Fruit fly (Drosophila melanogaster) whole organism, adult: ENCODE data around the gene Tsf2.

Experiments used
- CG12768 ChIP-seq: fragments of 200-800 bp; sonication (Bioruptor generic); optimal IDR thresholded peaks from 2 replicates; lab custom pipeline; 2017; ENCODE audit warnings: missing biosample characterization, missing genetic modification characterization, mild to moderate bottlenecking, moderate library complexity, missing genetic modification reagents
- CG1620 ChIP-seq: fragments of 200-800 bp; sonication (Bioruptor generic); optimal IDR thresholded peaks from 2 replicates; lab custom pipeline; 2016; ENCODE audit warnings: missing biosample characterization, missing genetic modification characterization
- CG5204 ChIP-seq: fragments of 200-800 bp; sonication (Bioruptor generic); optimal IDR thresholded peaks from 2 replicates; lab custom pipeline; 2016; ENCODE audit warnings: missing biosample characterization, missing genetic modification characterization
- CG7045 ChIP-seq: fragments of 200-800 bp; sonication (Bioruptor generic); optimal IDR thresholded peaks from 2 replicates; lab custom pipeline; 2017; ENCODE audit warnings: missing biosample characterization, mild to moderate bottlenecking, missing genetic modification characterization
- Crg-1 ChIP-seq: fragments of 200-800 bp; sonication (Bioruptor generic); optimal IDR thresholded peaks from 2 replicates; lab custom pipeline; 2016; ENCODE audit warnings: missing biosample characterization, missing genetic modification characterization
- bab1 ChIP-seq: fragments of 200-800 bp; sonication (Bioruptor generic); optimal IDR thresholded peaks from 3 replicates; lab custom pipeline; 2019; ENCODE audit warnings: missing biosample characterization, mild to moderate bottlenecking, missing genetic modification characterization, moderate library complexity

DNA sequence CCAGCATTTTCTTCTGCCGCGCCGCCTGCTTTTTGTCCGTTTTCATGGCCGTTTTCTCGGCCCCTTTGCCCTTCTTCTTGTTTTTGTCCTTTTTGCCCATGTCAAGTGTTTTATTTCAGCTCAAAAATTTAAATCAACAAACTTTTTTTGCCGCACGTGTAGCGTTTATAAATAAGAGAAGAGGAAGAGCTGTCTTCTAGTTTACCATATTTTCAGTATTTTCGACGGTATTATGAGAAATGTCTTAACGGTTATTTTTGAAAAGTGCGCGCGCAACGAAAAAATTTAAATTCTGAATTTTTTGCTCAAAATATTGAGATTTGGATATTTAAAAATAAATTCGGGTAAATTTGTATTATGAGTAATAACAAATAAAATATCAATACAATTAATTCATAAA is 3.6 kb upstream of the Tsf2 start, which contains the start of gene CG4069:
- TF ChIP-seq CG1620 (GFP tag; lab: Kevin White, UChicago) (no peak), Crg-1 (GFP tag; lab: Kevin White, UChicago) (no peak), CG5204 (GFP tag; lab: Kevin White, UChicago) (no peak), CG12768 (GFP tag; lab: Kevin White, UChicago) (no peak), CG7045 (GFP tag; lab: Kevin White, UChicago) (no peak), bab1 (peak; percentile 12)
